Fruit fly (Drosophila melanogaster): ENCODE measurements around the gene Doc3.

The Doc3 gene

DNA sequence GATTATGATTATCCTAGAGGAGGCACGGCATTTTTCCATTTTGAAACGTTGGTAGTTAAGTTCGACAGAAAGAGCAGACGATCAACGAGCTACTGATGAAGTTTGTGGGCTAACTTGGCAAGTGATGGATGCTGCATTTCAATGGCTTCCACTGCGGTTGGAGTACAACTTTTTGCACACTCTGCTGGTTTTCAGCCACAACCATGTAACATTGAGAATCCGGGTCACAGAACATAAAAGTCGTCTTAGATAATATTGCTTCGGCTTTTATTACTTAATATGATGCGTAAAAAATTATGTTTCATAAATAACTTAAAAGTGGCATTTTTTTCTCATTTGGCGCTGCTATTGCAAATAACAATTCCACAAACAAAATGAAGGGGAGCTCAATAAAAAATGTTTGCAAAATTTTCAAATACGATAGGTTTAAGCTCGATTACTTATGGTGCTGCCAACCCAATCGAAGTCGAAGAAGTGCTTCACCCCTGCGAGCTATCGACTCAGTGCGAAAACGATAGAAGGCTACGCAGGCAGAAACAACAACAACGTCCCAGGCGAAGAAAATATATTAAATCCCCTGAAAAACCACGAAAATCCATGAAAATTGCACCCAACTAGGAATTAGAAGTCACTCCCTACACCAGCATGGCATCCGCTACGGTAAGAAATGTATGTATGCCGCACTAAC is 38.5 kb upstream of the Doc3 start, which contains the start of the genes CG5653 and CG5021 (continued):
- TF ChIP-seq onecut (GFP tag; IDR thresholded peaks at IDR 0.05) (no peak), CG2199 (GFP tag; IDR thresholded peaks at IDR 0.05) (no peak), Atf-2 (GFP tag; optimal IDR thresholded peaks at IDR 0.05) (no peak), Ets65A (GFP tag) (no peak), CG8944 (GFP tag; optimal IDR thresholded peaks at IDR 0.05) (no peak), Optix (GFP tag; IDR thresholded peaks at IDR 0.05) (no peak), CG13894 (tag; optimal IDR thresholded peaks at IDR 0.05) (no peak), ftz-f1 (GFP tag; optimal IDR thresholded peaks at IDR 0.05) (peak; percentile 82), cwo (GFP tag; optimal IDR thresholded peaks at IDR 0.05) (no peak), Xbp1 (GFP tag; optimal IDR thresholded peaks at IDR 0.05) (no peak), gro (GFP tag; optimal IDR thresholded peaks at IDR 0.05) (no peak), knrl (GFP tag; IDR thresholded peaks at IDR 0.05; ENCODE audit: partially characterized antibody) (peak; percentile 59), CG10462 (GFP tag; optimal IDR thresholded peaks at IDR 0.05) (no peak), bbx (GFP tag; IDR thresholded peaks at IDR 0.05; ENCODE audit: partially characterized antibody) (peak; percentile 72), CG8478 (optimal IDR thresholded peaks at IDR 0.05) (no peak), dm (GFP tag; optimal IDR thresholded peaks at IDR 0.05) (no peak), CG6791 (GFP tag; IDR thresholded peaks at IDR 0.05; ENCODE audit: partially characterized antibody) (peak; percentile 75; the same call in 2 of the 3 replicates), CG7928 (GFP tag; optimal IDR thresholded peaks at IDR 0.05) (peak; percentile 93), tll (GFP tag; optimal IDR thresholded peaks at IDR 0.05) (no peak), ranshi (GFP tag; IDR thresholded peaks at IDR 0.05) (no peak), CG13287 (GFP tag; IDR thresholded peaks at IDR 0.05; ENCODE audit: partially characterized antibody) (peak; percentile 71), CG16813 (GFP tag; IDR thresholded peaks at IDR 0.05; ENCODE audit: partially characterized antibody) (peak; percentile 49; the same call in 1 of the 3 replicates), CG31388 (GFP tag; optimal IDR thresholded peaks at IDR 0.05) (no peak), Poxn (GFP tag; IDR thresholded peaks at IDR 0.05) (no peak), sd (tag; optimal IDR thresholded peaks at IDR 0.05) (no peak), pzg (GFP tag; optimal IDR thresholded peaks at IDR 0.05) (peak; percentile 87), Opbp (GFP tag; IDR thresholded peaks at IDR 0.05; ENCODE audit: partially characterized antibody) (peak; percentile 63; the same call in 2 of the 3 replicates), Bgb (GFP tag; IDR thresholded peaks at IDR 0.05; ENCODE audit: partially characterized antibody) (peak; percentile 75; the same call in 1 of the 2 replicates), CG7372 (GFP tag; IDR thresholded peaks at IDR 0.05) (no peak), dysf (GFP tag; IDR thresholded peaks at IDR 0.05) (no peak), MESR4 (GFP tag; optimal IDR thresholded peaks at IDR 0.05) (peak; percentile 48), Aef1 (GFP tag; IDR thresholded peaks at IDR 0.05) (peak; percentile 31; the same call in 1 of the 3 replicates), CG1602 (GFP tag; optimal IDR thresholded peaks at IDR 0.05) (no peak), CG1024 (GFP tag; IDR thresholded peaks at IDR 0.05) (no peak), CG14860 (GFP tag; IDR thresholded peaks at IDR 0.05; ENCODE audit: partially characterized antibody) (no peak), usp (GFP tag; optimal IDR thresholded peaks at IDR 0.05) (no peak), fd96Cb (tag; optimal IDR thresholded peaks at IDR 0.05) (no peak), CG15514 (GFP tag; optimal IDR thresholded peaks at IDR 0.05) (peak; percentile 55), vnd (GFP tag; IDR thresholded peaks at IDR 0.05; ENCODE audit: partially characterized antibody) (peak; percentile 56; the same call in 2 of the 3 replicates), run (tag; optimal IDR thresholded peaks at IDR 0.05) (no peak), CG17568 (GFP tag; optimal IDR thresholded peaks at IDR 0.05) (no peak), unc-4 (GFP tag; IDR thresholded peaks at IDR 0.05; ENCODE audit: partially characterized antibody) (peak; percentile 57), CG9215 (GFP tag; IDR thresholded peaks at IDR 0.05) (no peak), MBD-R2 (GFP tag; IDR thresholded peaks at IDR 0.05) (peak; percentile 62; the same call in 1 of the 2 replicates), CG12659 (GFP tag; optimal IDR thresholded peaks at IDR 0.05) (peak; percentile 22), CG11398 (GFP tag; optimal IDR thresholded peaks at IDR 0.05) (no peak), Oli (tag; optimal IDR thresholded peaks at IDR 0.05) (no peak), lilli (GFP tag; optimal IDR thresholded peaks at IDR 0.05) (no peak), Myb (GFP tag; optimal IDR thresholded peaks at IDR 0.05) (peak; percentile 68)

Measured in whole organism, embryonic.